Fruit fly (Drosophila melanogaster) whole organism, embryonic: ENCODE data around the gene CG33721.

Experiments
- Atf6 ChIP-seq: fragments of 200-800 bp; sonication (Bioruptor generic); IDR thresholded peaks from 2 replicates; pipeline ENCODE4 v1.3.6; 2022; ENCODE audit warnings: missing biosample characterization, missing genetic modification characterization
- CG11723 ChIP-seq: fragments of 200-800 bp; sonication (Bioruptor generic); optimal IDR thresholded peaks from 2 replicates; lab custom pipeline; 2017; ENCODE audit warnings: missing biosample characterization, mild to moderate bottlenecking, missing genetic modification characterization
- CG12659 ChIP-seq: fragments of 200-800 bp; sonication (Bioruptor generic); optimal IDR thresholded peaks from 3 replicates; lab custom pipeline; 2017; ENCODE audit warnings: mild to moderate bottlenecking, missing biosample characterization, missing genetic modification reagents, missing genetic modification characterization
- CG13624 ChIP-seq: fragments of 200-800 bp; sonication (Bioruptor generic); optimal IDR thresholded peaks from 2 replicates; lab custom pipeline; 2016; ENCODE audit warnings: missing biosample characterization, missing genetic modification characterization
- CG15514 ChIP-seq: fragments of 200-800 bp; sonication (Bioruptor generic); optimal IDR thresholded peaks from 3 replicates; lab custom pipeline; 2017; ENCODE audit warnings: missing biosample characterization, missing genetic modification characterization, mild to moderate bottlenecking, moderate library complexity, missing genetic modification reagents
- CG17361 ChIP-seq: fragments of 200-800 bp; sonication (Bioruptor generic); IDR thresholded peaks from 3 replicates; pipeline ENCODE4 v1.3.6; 2022; ENCODE audit warnings: missing biosample characterization, missing genetic modification characterization
- CG17385 ChIP-seq: fragments of 200-800 bp; sonication (Bioruptor generic); optimal IDR thresholded peaks from 3 replicates; lab custom pipeline; 2018; ENCODE audit warnings: missing biosample characterization, mild to moderate bottlenecking, missing genetic modification characterization
- CG31224 ChIP-seq: fragments of 200-800 bp; sonication (Bioruptor generic); IDR thresholded peaks from 2 replicates; pipeline ENCODE4 v1.3.6; 2022; ENCODE audit warnings: missing biosample characterization, missing genetic modification characterization
- CG34422 ChIP-seq: fragments of 200-800 bp; sonication (Bioruptor generic); IDR thresholded peaks from 3 replicates; pipeline ENCODE4 v1.3.6; 2022; ENCODE audit warnings: missing biosample characterization, missing genetic modification characterization
- CG3995 ChIP-seq: fragments of 200-800 bp; sonication (Bioruptor generic); optimal IDR thresholded peaks from 3 replicates; lab custom pipeline; 2016; ENCODE audit warnings: missing biosample characterization, missing genetic modification characterization
- CG4328 ChIP-seq: fragments of 200-800 bp; sonication (Bioruptor generic); optimal IDR thresholded peaks from 3 replicates; lab custom pipeline; 2017; ENCODE audit warnings: missing biosample characterization, missing genetic modification reagents, missing genetic modification characterization
- CG4617 ChIP-seq: fragments of 200-800 bp; sonication (Bioruptor generic); optimal IDR thresholded peaks from 3 replicates; lab custom pipeline; 2016; ENCODE audit warnings: missing biosample characterization, missing genetic modification characterization, borderline replicate concordance
- CG8290 ChIP-seq, 3 experiments: fragments of 200-800 bp; sonication (Bioruptor generic); optimal IDR thresholded peaks; 2 replicates each; lab custom pipeline; 2016 to 2019; ENCODE audit warnings: missing biosample characterization in 3 of 3, missing genetic modification characterization in 3 of 3, mild to moderate bottlenecking in 2 of 3, moderate library complexity in 1 of 3
- CG8924 ChIP-seq: fragments of 200-800 bp; optimal IDR thresholded peaks from 3 replicates; lab custom pipeline; 2019; ENCODE audit warnings: missing biosample characterization, mild to moderate bottlenecking, missing genetic modification characterization, moderate library complexity
- D19A ChIP-seq: fragments of 200-800 bp; optimal IDR thresholded peaks from 3 replicates; lab custom pipeline; 2019; ENCODE audit warnings: missing biosample characterization, mild to moderate bottlenecking, missing genetic modification characterization, moderate library complexity
- Dip3 ChIP-seq: fragments of 200-800 bp; sonication (Bioruptor generic); optimal IDR thresholded peaks from 3 replicates; lab custom pipeline; 2016; ENCODE audit warnings: missing biosample characterization, missing genetic modification characterization
- Doc2 ChIP-seq: fragments of 200-800 bp; sonication (Bioruptor generic); IDR thresholded peaks from 2 replicates; pipeline ENCODE4 v1.3.6; 2022; ENCODE audit warnings: missing biosample characterization, missing genetic modification characterization
- Dp ChIP-seq: fragments of 200-800 bp; sonication (Bioruptor generic); optimal IDR thresholded peaks from 2 replicates; lab custom pipeline; 2018; ENCODE audit warnings: missing biosample characterization, mild to moderate bottlenecking, missing genetic modification characterization, moderate library complexity
- E2f2 ChIP-seq: fragments of 200-800 bp; sonication (Bioruptor generic); IDR thresholded peaks from 2 replicates; pipeline ENCODE4 v1.3.6; 2022; ENCODE audit warnings: missing biosample characterization, missing genetic modification characterization
- Fer3 ChIP-seq: fragments of 200-800 bp; sonication (Bioruptor generic); optimal IDR thresholded peaks from 2 replicates; lab custom pipeline; 2018; ENCODE audit warnings: missing biosample characterization, mild to moderate bottlenecking, missing genetic modification characterization, moderate library complexity
- Hand ChIP-seq: fragments of 200-800 bp; sonication (Bioruptor generic); optimal IDR thresholded peaks from 2 replicates; lab custom pipeline; 2017; ENCODE audit warnings: mild to moderate bottlenecking, missing biosample characterization, missing genetic modification reagents, missing genetic modification characterization
- HmgZ ChIP-seq: fragments of 200-800 bp; sonication (Bioruptor generic); optimal IDR thresholded peaks from 2 replicates; lab custom pipeline; 2018; ENCODE audit warnings: missing biosample characterization, mild to moderate bottlenecking, missing genetic modification characterization
- Hr39 ChIP-seq: fragments of >200 bp; optimal IDR thresholded peaks from 2 replicates; lab custom pipeline; 2017
- Lhr ChIP-seq: fragments of 200-800 bp; sonication (Bioruptor generic); optimal IDR thresholded peaks from 3 replicates; lab custom pipeline; 2017; ENCODE audit warnings: mild to moderate bottlenecking, missing biosample characterization, missing genetic modification reagents, missing genetic modification characterization
- Rfx ChIP-seq: fragments of 200-800 bp; sonication (Bioruptor generic); IDR thresholded peaks from 2 replicates; pipeline ENCODE4 v1.3.6; 2022; ENCODE audit warnings: missing biosample characterization, missing genetic modification characterization
- Rx ChIP-seq: fragments of 200-800 bp; sonication (Bioruptor generic); IDR thresholded peaks from 2 replicates; pipeline ENCODE4 v1.3.6; 2022; ENCODE audit warnings: missing biosample characterization, missing genetic modification characterization
- Sox100B ChIP-seq: fragments of 200-800 bp; sonication (Bioruptor generic); optimal IDR thresholded peaks from 3 replicates; lab custom pipeline; 2018; ENCODE audit warnings: missing biosample characterization, mild to moderate bottlenecking, missing genetic modification characterization
- Xbp1 ChIP-seq: fragments of 200-800 bp; sonication (Bioruptor generic); optimal IDR thresholded peaks from 3 replicates; lab custom pipeline; 2016; ENCODE audit warnings: missing biosample characterization, mild to moderate bottlenecking, missing genetic modification characterization
- az2 ChIP-seq: fragments of 200-800 bp; sonication (Bioruptor generic); optimal IDR thresholded peaks from 3 replicates; lab custom pipeline; 2016; ENCODE audit warnings: missing biosample characterization, missing genetic modification characterization
- bsh ChIP-seq, 2 experiments: fragments of 200-800 bp; sonication (Bioruptor generic); optimal IDR thresholded peaks; 2 replicates each; lab custom pipeline; 2017 to 2018; ENCODE audit warnings: mild to moderate bottlenecking in 2 of 2, missing biosample characterization in 2 of 2, missing genetic modification characterization in 2 of 2, moderate library complexity in 1 of 2
- ci ChIP-seq: fragments of 200-800 bp; sonication (Bioruptor generic); IDR thresholded peaks from 3 replicates; pipeline ENCODE4 v1.3.6; 2022; ENCODE audit warnings: missing biosample characterization, missing genetic modification characterization
- dmrt11E ChIP-seq: fragments of 200-800 bp; sonication (Bioruptor generic); optimal IDR thresholded peaks from 3 replicates; lab custom pipeline; 2018; ENCODE audit warnings: missing biosample characterization, mild to moderate bottlenecking, missing genetic modification characterization, moderate library complexity
- dmrt99B ChIP-seq: fragments of 200-800 bp; sonication (Bioruptor generic); optimal IDR thresholded peaks from 2 replicates; lab custom pipeline; 2018; ENCODE audit warnings: missing biosample characterization, mild to moderate bottlenecking, missing genetic modification characterization, moderate library complexity
- dpn ChIP-seq, 2 experiments: fragments of 200-800 bp; sonication (Bioruptor generic); optimal IDR thresholded peaks; 3 replicates each; lab custom pipeline; 2016; ENCODE audit warnings: missing biosample characterization in 2 of 2, missing genetic modification characterization in 2 of 2
- fd102C ChIP-seq: fragments of 200-800 bp; sonication (Bioruptor generic); optimal IDR thresholded peaks from 2 replicates; lab custom pipeline; 2018; ENCODE audit warnings: missing biosample characterization, mild to moderate bottlenecking, missing genetic modification characterization, moderate library complexity
- gcm ChIP-seq: fragments of 200-800 bp; sonication (Bioruptor generic); optimal IDR thresholded peaks from 2 replicates; lab custom pipeline; 2019; ENCODE audit warnings: missing biosample characterization, mild to moderate bottlenecking, missing genetic modification characterization, moderate library complexity
- grau ChIP-seq: fragments of 200-800 bp; optimal IDR thresholded peaks from 3 replicates; lab custom pipeline; 2019; ENCODE audit warnings: missing biosample characterization, mild to moderate bottlenecking, missing genetic modification characterization, moderate library complexity
- kah ChIP-seq: fragments of 200-800 bp; sonication (Bioruptor generic); optimal IDR thresholded peaks from 2 replicates; lab custom pipeline; 2018; ENCODE audit warnings: missing biosample characterization, mild to moderate bottlenecking, missing genetic modification characterization
- knrl ChIP-seq: fragments of 200-800 bp; sonication (Bioruptor generic); IDR thresholded peaks from 3 replicates; pipeline ENCODE4 v1.3.6; 2022; ENCODE audit warnings: missing biosample characterization, missing genetic modification characterization; ENCODE audit not compliant: partially characterized antibody
- mirr ChIP-seq: fragments of 200-800 bp; sonication (Bioruptor generic); optimal IDR thresholded peaks from 3 replicates; lab custom pipeline; 2018; ENCODE audit warnings: missing biosample characterization, mild to moderate bottlenecking, missing genetic modification characterization
- nerfin-1 ChIP-seq: fragments of 200-800 bp; sonication (Bioruptor generic); optimal IDR thresholded peaks from 3 replicates; lab custom pipeline; 2019; ENCODE audit warnings: missing biosample characterization, mild to moderate bottlenecking, missing genetic modification characterization, moderate library complexity
- pho ChIP-seq: fragments of 200-800 bp; sonication (Bioruptor generic); optimal IDR thresholded peaks from 2 replicates; lab custom pipeline; 2016; ENCODE audit warnings: missing biosample characterization, missing genetic modification characterization
- rib ChIP-seq: fragments of 200-800 bp; sonication (Bioruptor generic); IDR thresholded peaks from 2 replicates; pipeline ENCODE4 v1.3.6; 2022; ENCODE audit warnings: missing biosample characterization, missing genetic modification characterization
- sd ChIP-seq: fragments of 200-800 bp; sonication (Bioruptor generic); optimal IDR thresholded peaks from 3 replicates; lab custom pipeline; 2018; ENCODE audit warnings: missing biosample characterization, mild to moderate bottlenecking, missing genetic modification characterization, moderate library complexity
- sug ChIP-seq: fragments of 200-800 bp; optimal IDR thresholded peaks from 2 replicates; lab custom pipeline; 2019; ENCODE audit warnings: missing biosample characterization, mild to moderate bottlenecking, missing genetic modification characterization, moderate library complexity
- tup ChIP-seq: fragments of 200-800 bp; sonication (Bioruptor generic); optimal IDR thresholded peaks from 2 replicates; lab custom pipeline; 2016; ENCODE audit warnings: missing biosample characterization, mild to moderate bottlenecking, missing genetic modification characterization, moderate library complexity
- vnd ChIP-seq: fragments of 200-800 bp; sonication (Bioruptor generic); IDR thresholded peaks from 3 replicates; pipeline ENCODE4 v1.3.6; 2022; ENCODE audit warnings: missing biosample characterization, missing genetic modification characterization; ENCODE audit not compliant: partially characterized antibody

CG33721 gene

DNA sequence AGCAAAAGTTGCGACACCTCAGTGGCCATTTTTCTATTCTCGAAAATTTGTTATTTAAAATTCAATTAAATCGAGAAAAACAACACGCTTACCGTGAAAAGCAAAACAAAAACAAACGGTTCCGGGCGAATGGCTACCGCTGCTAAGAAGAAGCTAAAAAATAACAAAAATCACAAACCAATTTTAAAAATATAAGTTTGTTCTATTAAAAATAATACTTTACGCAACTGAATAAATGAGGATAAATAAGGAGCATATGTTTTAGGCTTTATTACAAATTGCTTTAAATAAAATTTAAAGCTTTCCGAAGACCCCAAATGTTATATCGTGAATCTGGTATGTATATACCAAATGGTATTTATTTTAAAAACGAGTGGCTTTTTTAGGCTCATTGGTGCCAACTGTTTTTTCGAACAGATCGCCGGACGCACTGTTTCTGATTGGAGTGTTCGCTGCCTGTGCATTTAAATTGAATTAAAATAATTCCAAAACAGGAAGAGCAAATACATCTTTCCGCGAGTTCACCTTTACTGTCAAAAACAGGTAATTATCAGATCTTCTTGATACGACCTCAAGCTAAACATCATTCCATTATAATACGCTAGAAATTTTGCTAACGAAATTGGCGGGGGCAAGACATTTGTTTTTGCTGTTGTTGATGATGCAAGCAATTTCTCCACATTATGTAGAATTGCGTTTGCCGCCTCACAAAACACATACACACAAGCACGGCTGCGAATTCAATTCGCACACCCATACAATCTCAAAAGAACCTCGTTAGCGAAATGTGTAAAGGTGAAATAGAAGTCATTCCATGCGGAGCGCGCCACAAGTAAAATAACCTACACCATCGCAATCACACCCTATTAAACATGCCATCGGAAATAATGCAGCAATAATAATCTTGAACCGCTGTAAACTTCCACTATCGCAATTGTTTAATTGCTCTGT lies 36.5 kb downstream of the CG33721 start, which contains the start of the genes Polr3F and PyK (continued):
- 0 out of 3 replicates have a peak, but pooled peaks have one; percentile 1 for TF ChIP-seq CG34422 (GFP tag; lab: Robert Waterston, UW)
- TF ChIP-seq Hr39 (lab: Kevin White, UChicago), result no peak
- TF ChIP-seq CG12659 (GFP tag; lab: Kevin White, UChicago), result peak; percentile 53
- no peak for TF ChIP-seq kah (GFP tag; lab: Kevin White, UChicago)
- peak; percentile 11 for TF ChIP-seq Sox100B (GFP tag; lab: Kevin White, UChicago)
- peak in 1 of 2 experiments; percentile 46 for TF ChIP-seq bsh (GFP tag; optimal IDR thresholded peaks at IDR 0.05; lab: Kevin White, UChicago)
- peak; percentile 10 for TF ChIP-seq Dip3 (GFP tag; lab: Kevin White, UChicago)
- no peak for TF ChIP-seq CG4328 (GFP tag; lab: Kevin White, UChicago)
- TF ChIP-seq dpn (GFP tag; optimal IDR thresholded peaks at IDR 0.05; lab: Kevin White, UChicago), result peak in 1 of 2 experiments; percentile 23
- TF ChIP-seq CG3995, result peak; percentile 93
- peak; percentile 40 for TF ChIP-seq Fer3 (tag; lab: Kevin White, UChicago)
- TF ChIP-seq CG13624 (GFP tag; lab: Kevin White, UChicago), result no peak
- peak; percentile 34 for TF ChIP-seq CG8924 (tag; lab: Kevin White, UChicago)
- TF ChIP-seq rib, result no peak
- TF ChIP-seq Rx, result no peak
- no peak for TF ChIP-seq dmrt11E
- TF ChIP-seq az2, result no peak
- peak; percentile 3 for TF ChIP-seq dmrt99B (tag; lab: Kevin White, UChicago)
- no peak for TF ChIP-seq Rfx
- TF ChIP-seq fd102C, result no peak
- TF ChIP-seq CG4617 (GFP tag; lab: Kevin White, UChicago), result peak; percentile 30
- TF ChIP-seq Atf6, result peak; percentile 48; the same call in 1 of the 2 replicates
- peak; percentile 66 for TF ChIP-seq Dp (GFP tag; lab: Kevin White, UChicago)
- TF ChIP-seq Lhr (GFP tag; lab: Kevin White, UChicago), result peak; percentile 34
- no peak for TF ChIP-seq Doc2 (GFP tag; lab: Robert Waterston, UW)
- no peak for TF ChIP-seq Hand (GFP tag; lab: Kevin White, UChicago)
- TF ChIP-seq mirr, result no peak
- peak; percentile 44 for TF ChIP-seq sug (tag; lab: Kevin White, UChicago)
- TF ChIP-seq CG31224 (GFP tag; lab: Robert Waterston, UW), result no peak
- no peak for TF ChIP-seq CG8290 (GFP tag; optimal IDR thresholded peaks at IDR 0.05; lab: Kevin White, UChicago)
- TF ChIP-seq CG8290 (tag; optimal IDR thresholded peaks at IDR 0.05; lab: Kevin White, UChicago), result peak in 1 of 2 experiments; percentile 40
- TF ChIP-seq sd (tag; lab: Kevin White, UChicago), result no peak
- peak; percentile 33; the same call in 1 of the 3 replicates for TF ChIP-seq ci
- TF ChIP-seq CG11723 (GFP tag; lab: Kevin White, UChicago), result no peak
- TF ChIP-seq vnd, result no peak
- peak; percentile 98 for TF ChIP-seq CG17385
- no peak for TF ChIP-seq gcm (GFP tag; lab: Kevin White, UChicago)
- TF ChIP-seq nerfin-1 (tag; lab: Kevin White, UChicago), result no peak
- TF ChIP-seq E2f2 (GFP tag; lab: Robert Waterston, UW), result peak; percentile 71
- no peak for TF ChIP-seq tup (GFP tag; lab: Kevin White, UChicago)
- TF ChIP-seq grau (tag; lab: Kevin White, UChicago), result peak; percentile 51
- peak; percentile 7 for TF ChIP-seq D19A (tag; lab: Kevin White, UChicago)
- TF ChIP-seq pho (GFP tag; lab: Kevin White, UChicago), result peak; percentile 25
- 0 out of 3 replicates have a peak, but pooled peaks have one; percentile 26 for TF ChIP-seq knrl (GFP tag; lab: Robert Waterston, UW)
- TF ChIP-seq CG17361, result peak; percentile 55; the same call in 2 of the 3 replicates
- no peak for TF ChIP-seq HmgZ (tag; lab: Kevin White, UChicago)
- peak; percentile 30 for TF ChIP-seq Xbp1 (GFP tag; lab: Kevin White, UChicago)
- TF ChIP-seq CG15514, result peak; percentile 66
